Worm (Caenorhabditis elegans) whole organism, early embryonic: ENCODE data around the gene cyp-14A3.

Experiments
- B0310.2 ChIP-seq: sonication (generic microtip); optimal IDR thresholded peaks from 2 replicates; lab custom pipeline; 2016; ENCODE audit warnings: mild to moderate bottlenecking, missing genetic modification characterization, missing compliant biosample characterization
- ama-1 ChIP-seq: fragments of 150-350 bp; optimal IDR thresholded peaks from 2 replicates; lab custom pipeline; 2014
- ceh-36 ChIP-seq: sonication (generic microtip); optimal IDR thresholded peaks from 2 replicates; lab custom pipeline; 2016; ENCODE audit warnings: missing genetic modification characterization, inconsistent platforms, missing compliant biosample characterization
- ets-7 ChIP-seq: sonication (generic microtip); optimal IDR thresholded peaks from 2 replicates; lab custom pipeline; 2016; ENCODE audit warnings: missing genotype, missing genetic modification characterization, missing compliant biosample characterization
- flt-1 ChIP-seq: fragments of 200-800 bp; sonication (Bioruptor generic); IDR thresholded peaks from 2 replicates; pipeline ENCODE4 v1.3.6; 2022; ENCODE audit warnings: missing genetic modification characterization, missing compliant biosample characterization
- hnd-1 ChIP-seq: sonication (generic microtip); optimal IDR thresholded peaks from 2 replicates; lab custom pipeline; 2016; ENCODE audit warnings: missing genetic modification characterization, missing compliant biosample characterization
- pes-1 ChIP-seq: fragments of 200-800 bp; sonication (Bioruptor generic); IDR thresholded peaks from 2 replicates; pipeline ENCODE4 v1.3.6; 2022; ENCODE audit warnings: missing genetic modification reagents, missing genetic modification characterization, missing compliant biosample characterization
- scrt-1 ChIP-seq: fragments of 200-800 bp; sonication (Bioruptor generic); IDR thresholded peaks from 2 replicates; pipeline ENCODE4 v1.3.6; 2022; ENCODE audit warnings: missing genetic modification characterization, missing compliant biosample characterization
- sea-1 ChIP-seq: fragments of 200-800 bp; sonication (Bioruptor generic); conservative IDR thresholded peaks from 2 replicates; pipeline ENCODE4 v1.3.6; 2022; ENCODE audit warnings: missing genetic modification characterization, missing compliant biosample characterization

- no peak for TF ChIP-seq pes-1 (GFP tag; lab: Robert Waterston, UW)
- TF ChIP-seq ama-1 (lab: Kevin White, UChicago): no peak
- no peak for TF ChIP-seq ets-7
- TF ChIP-seq scrt-1: no peak
- TF ChIP-seq hnd-1 (tag; lab: Kevin White, UChicago): no peak
- no peak for TF ChIP-seq flt-1 (GFP tag; lab: Robert Waterston, UW)
- TF ChIP-seq ceh-36 (tag; lab: Kevin White, UChicago): no peak
- TF ChIP-seq sea-1 (GFP tag; lab: Robert Waterston, UW): no peak
- TF ChIP-seq B0310.2 (tag; lab: Kevin White, UChicago): no peak
Observed at ce11 chrX:13223437-13223836, 50.6 kb downstream of the cyp-14A3 start, which contains the start of gene skr-20.
